Fruit fly (Drosophila melanogaster): ENCODE results near the gene AMPdeam.

DNA sequence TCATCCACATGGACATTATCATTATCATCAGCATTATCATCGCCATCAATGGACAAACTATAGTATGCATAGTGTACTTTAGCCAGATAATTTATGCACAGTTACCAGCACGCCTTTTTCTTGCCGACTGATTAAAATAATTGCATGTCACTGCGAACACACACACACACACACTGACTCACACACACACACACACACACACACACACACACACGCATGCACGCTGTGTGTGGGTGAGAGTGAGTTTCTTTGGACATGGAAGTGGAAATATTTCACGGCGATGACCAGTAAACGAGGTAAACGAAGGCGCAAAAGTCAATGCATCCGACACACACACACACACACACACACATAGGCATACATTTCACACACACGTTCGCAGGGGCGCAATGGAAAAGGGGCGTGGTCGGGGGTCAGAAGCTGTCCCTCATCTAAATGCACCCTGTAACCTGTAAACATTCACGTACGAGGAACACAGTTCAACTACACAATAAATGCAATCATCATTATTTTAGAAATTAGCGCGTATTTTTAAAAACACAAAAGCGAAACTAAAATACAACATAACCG lies 1.3 kb downstream of the AMPdeam start:
- TF ChIP-seq h (optimal IDR thresholded peaks at IDR 0.05) = no peak
- no peak for TF ChIP-seq Sin3A (optimal IDR thresholded peaks at IDR 0.05)
- no peak for TF ChIP-seq insv (optimal IDR thresholded peaks at IDR 0.05)
- TF ChIP-seq Myc (optimal IDR thresholded peaks at IDR 0.05) = no peak
